Worm (Caenorhabditis elegans) whole organism, young adult: ENCODE results near the gene F49H6.12.

ENCODE experiments used
- F22D6.2 ChIP-seq: sonication (generic microtip); optimal IDR thresholded peaks from 2 replicates; lab custom pipeline; 2016; ENCODE audit warnings: mild to moderate bottlenecking, missing genetic modification characterization, missing compliant biosample characterization
- bed-2 ChIP-seq: fragments of 200-800 bp; sonication (Bioruptor generic); IDR thresholded peaks from 2 replicates; pipeline ENCODE4 v1.3.6; 2022; ENCODE audit warnings: missing genetic modification reagents, missing genetic modification characterization, missing compliant biosample characterization
- cebp-2 ChIP-seq: fragments of 200-800 bp; sonication (Bioruptor generic); IDR thresholded peaks from 2 replicates; pipeline ENCODE4 v1.3.6; 2022; ENCODE audit warnings: missing genetic modification characterization, missing compliant biosample characterization
- ceh-40 ChIP-seq: fragments of 200-800 bp; sonication (Bioruptor generic); IDR thresholded peaks from 2 replicates; pipeline ENCODE4 v1.3.6; 2022; ENCODE audit warnings: missing genetic modification characterization, missing compliant biosample characterization
- die-1 ChIP-seq: sonication (generic microtip); optimal IDR thresholded peaks from 2 replicates; lab custom pipeline; 2016; ENCODE audit warnings: missing genotype, mild to moderate bottlenecking, missing genetic modification characterization, missing compliant biosample characterization
- dox-1 ChIP-seq: fragments of 200-800 bp; sonication (Bioruptor generic); IDR thresholded peaks from 2 replicates; pipeline ENCODE4 v1.3.6; 2022; ENCODE audit warnings: missing genetic modification reagents, missing genetic modification characterization, missing compliant biosample characterization
- egl-18 ChIP-seq: fragments of 200-800 bp; sonication (Bioruptor generic); IDR thresholded peaks from 2 replicates; pipeline ENCODE4 v1.3.6; 2022; ENCODE audit warnings: missing genetic modification reagents, missing genetic modification characterization, missing compliant biosample characterization
- hmg-20 ChIP-seq: fragments of 200-800 bp; sonication (Bioruptor generic); IDR thresholded peaks from 2 replicates; pipeline ENCODE4 v1.3.6; 2022; ENCODE audit warnings: missing genetic modification reagents, missing genetic modification characterization, missing compliant biosample characterization
- hsf-1 ChIP-seq: fragments of 200-800 bp; sonication (Bioruptor generic); IDR thresholded peaks from 2 replicates; pipeline ENCODE4 v1.3.6; 2022; ENCODE audit warnings: missing genetic modification reagents, missing genetic modification characterization, missing compliant biosample characterization
- lsy-27 ChIP-seq: sonication (generic microtip); optimal IDR thresholded peaks from 2 replicates; lab custom pipeline; 2017; ENCODE audit warnings: missing genetic modification characterization, mild to moderate bottlenecking, missing compliant biosample characterization, antibody characterized with exemption, missing genotype, borderline replicate concordance; ENCODE audit not compliant: insufficient read depth
- madf-8 ChIP-seq: fragments of 200-800 bp; sonication (Bioruptor generic); conservative IDR thresholded peaks from 2 replicates; pipeline ENCODE4 v1.3.6; 2022; ENCODE audit warnings: missing genetic modification reagents, missing genetic modification characterization, missing compliant biosample characterization
- rec-8 ChIP-seq, 2 experiments: sonication (generic microtip); optimal IDR thresholded peaks; 2 replicates each; lab custom pipeline; 2016; ENCODE audit warnings: mild to moderate bottlenecking in 2 of 2, missing genetic modification characterization in 2 of 2, missing genetic modification reagents in 2 of 2, missing genotype in 2 of 2, missing biosample characterization in 1 of 2, missing compliant biosample characterization in 1 of 2, moderate library complexity in 1 of 2
- rpc-1 ChIP-seq, 2 experiments: fragments of 150-350 bp in 1 of 2; sonication (generic microtip) in 1 of 2; optimal IDR thresholded peaks; 2 replicates each; lab custom pipeline; 2014 to 2018; ENCODE audit warnings: missing biosample characterization in 1 of 2, missing genetic modification characterization in 1 of 2, missing genetic modification reagents in 1 of 2, missing genotype in 1 of 2
- snpc-1.3 ChIP-seq: sonication (generic microtip); optimal IDR thresholded peaks from 2 replicates; lab custom pipeline; 2017; ENCODE audit warnings: missing genetic modification characterization, mild to moderate bottlenecking, missing compliant biosample characterization, antibody characterized with exemption, moderate library complexity, missing genotype, missing genetic modification reagents; ENCODE audit not compliant: insufficient read depth
- tbx-9 ChIP-seq: sonication (generic microtip); optimal IDR thresholded peaks from 2 replicates; lab custom pipeline; 2016; ENCODE audit warnings: borderline replicate concordance, missing genetic modification characterization, inconsistent platforms, missing compliant biosample characterization
- zfh-2 ChIP-seq: fragments of 200-800 bp; sonication (Bioruptor generic); conservative IDR thresholded peaks from 2 replicates; pipeline ENCODE4 v1.3.6; 2022; ENCODE audit warnings: missing genetic modification reagents, missing genetic modification characterization, missing compliant biosample characterization

F49H6.12 gene

ce11 chrV:16973338-16973737, 47.9 kb downstream of the F49H6.12 start:
- TF ChIP-seq dox-1 (no peak), snpc-1.3 (tag; lab: Kevin White, UChicago) (no peak), madf-8 (GFP tag; lab: Robert Waterston, UW) (no peak), die-1 (tag; lab: Kevin White, UChicago) (no peak), zfh-2 (GFP tag; lab: Robert Waterston, UW) (no peak), F22D6.2 (tag; lab: Kevin White, UChicago) (no peak), cebp-2 (GFP tag; lab: Robert Waterston, UW) (no peak), tbx-9 (tag; lab: Kevin White, UChicago) (no peak), bed-2 (no peak), lsy-27 (tag; lab: Kevin White, UChicago) (no peak), hsf-1 (GFP tag; lab: Robert Waterston, UW) (no peak), rec-8 (tag; optimal IDR thresholded peaks at IDR 0.05; lab: Kevin White, UChicago) (no peak), egl-18 (GFP tag; lab: Robert Waterston, UW) (no peak)
- TF ChIP-seq, all 124 proteins: peak for 0

- TF ChIP-seq hmg-20 (GFP tag; lab: Robert Waterston, UW): no peak
- TF ChIP-seq ceh-40: no peak
- no peak for TF ChIP-seq rpc-1 (optimal IDR thresholded peaks at IDR 0.05; lab: Kevin White, UChicago)
- no peak for TF ChIP-seq rpc-1 (tag; optimal IDR thresholded peaks at IDR 0.05; lab: Kevin White, UChicago)
These were observed 49.1 kb downstream of the F49H6.12 start, which contains the start of gene srh-119 for ce11 chrV:16972134-16972533. Gene srh-119 (plus strand): TSS chrV:16972434.
